Worm (Caenorhabditis elegans) whole organism, L4 larva: ENCODE measurements around the gene C18C4.7.

ENCODE experiments used
- F37D6.2 ChIP-seq: sonication (generic microtip); optimal IDR thresholded peaks from 2 replicates; lab custom pipeline; 2016; ENCODE audit warnings: mild to moderate bottlenecking, missing genetic modification characterization, missing compliant biosample characterization
- F49E8.2 ChIP-seq: sonication (generic microtip); optimal IDR thresholded peaks from 2 replicates; lab custom pipeline; 2016; ENCODE audit warnings: missing compliant biosample characterization, mild to moderate bottlenecking, missing genetic modification characterization, borderline replicate concordance
- T26A8.4 ChIP-seq: fragments of 200-800 bp; sonication (Bioruptor generic); IDR thresholded peaks from 2 replicates; pipeline ENCODE4 v1.3.6; 2022; ENCODE audit warnings: missing genetic modification characterization, missing compliant biosample characterization
- ZK337.2 ChIP-seq: fragments of 200-800 bp; sonication (Bioruptor generic); IDR thresholded peaks from 2 replicates; pipeline ENCODE4 v1.3.6; 2022; ENCODE audit warnings: missing genetic modification reagents, missing genetic modification characterization, missing compliant biosample characterization
- ZK546.5 ChIP-seq, 2 experiments: sonication (generic microtip); optimal IDR thresholded peaks; 2 replicates each; lab custom pipeline; 2017; ENCODE audit warnings: missing biosample characterization in 2 of 2, missing genetic modification characterization in 2 of 2
- ama-1 ChIP-seq: fragments of 150-350 bp; optimal IDR thresholded peaks from 2 replicates; lab custom pipeline; 2014; ENCODE audit warnings: inconsistent platforms, mixed read lengths
- ceh-28 ChIP-seq: fragments of 150-350 bp; optimal IDR thresholded peaks from 2 replicates; lab custom pipeline; 2014; ENCODE audit warnings: missing biosample characterization, missing genetic modification reagents, missing genetic modification characterization
- ceh-32 ChIP-seq: sonication (generic microtip); optimal IDR thresholded peaks from 2 replicates; lab custom pipeline; 2016; ENCODE audit warnings: mild to moderate bottlenecking, missing genetic modification characterization, missing compliant biosample characterization; ENCODE audit not compliant: poor library complexity
- ceh-44 ChIP-seq: fragments of 200-800 bp; sonication (Bioruptor generic); IDR thresholded peaks from 2 replicates; pipeline ENCODE4 v1.3.6; 2022; ENCODE audit warnings: missing genetic modification reagents, missing genetic modification characterization, missing compliant biosample characterization
- daf-12 ChIP-seq: fragments of 150-350 bp; optimal IDR thresholded peaks from 2 replicates; lab custom pipeline; 2014; ENCODE audit warnings: missing biosample characterization, missing genetic modification reagents, missing genetic modification characterization
- daf-19 ChIP-seq: fragments of 200-800 bp; sonication (Bioruptor generic); conservative IDR thresholded peaks from 2 replicates; pipeline ENCODE4 v1.3.6; 2022; ENCODE audit warnings: missing genetic modification characterization, missing compliant biosample characterization
- dmd-6 ChIP-seq: fragments of 200-800 bp; sonication (Bioruptor generic); IDR thresholded peaks from 2 replicates; pipeline ENCODE4 v1.3.6; 2022; ENCODE audit warnings: missing genetic modification reagents, missing genetic modification characterization, missing compliant biosample characterization
- dmd-8 ChIP-seq: fragments of 200-800 bp; sonication (Bioruptor generic); IDR thresholded peaks from 2 replicates; pipeline ENCODE4 v1.3.6; 2022; ENCODE audit warnings: missing genetic modification characterization, missing compliant biosample characterization
- dmd-9 ChIP-seq: fragments of 200-800 bp; sonication (Bioruptor generic); IDR thresholded peaks from 2 replicates; pipeline ENCODE4 v1.3.6; 2022; ENCODE audit warnings: missing genetic modification reagents, missing genetic modification characterization, missing compliant biosample characterization
- duxl-1 ChIP-seq: sonication (generic microtip); optimal IDR thresholded peaks from 2 replicates; lab custom pipeline; 2016; ENCODE audit warnings: mild to moderate bottlenecking, missing genetic modification characterization, moderate library complexity, missing compliant biosample characterization; ENCODE audit not compliant: poor library complexity
- dve-1 ChIP-seq: sonication (generic microtip); optimal IDR thresholded peaks from 2 replicates; lab custom pipeline; 2017; ENCODE audit warnings: antibody characterized with exemption, mild to moderate bottlenecking, missing genetic modification characterization, missing compliant biosample characterization; ENCODE audit not compliant: insufficient read depth
- fkh-10 ChIP-seq: fragments of 150-350 bp; optimal IDR thresholded peaks from 2 replicates; lab custom pipeline; 2014; ENCODE audit warnings: missing biosample characterization, missing genetic modification reagents, missing genetic modification characterization
- hlh-30 ChIP-seq: sonication (generic microtip); optimal IDR thresholded peaks from 2 replicates; lab custom pipeline; 2017; ENCODE audit warnings: antibody characterized with exemption, mild to moderate bottlenecking, missing genetic modification characterization, missing compliant biosample characterization; ENCODE audit not compliant: insufficient read depth
- hmg-1.1 ChIP-seq: fragments of 200-800 bp; sonication (Bioruptor generic); IDR thresholded peaks from 2 replicates; pipeline ENCODE4 v1.3.6; 2022; ENCODE audit warnings: missing genetic modification reagents, missing genetic modification characterization, missing compliant biosample characterization
- lin-29 ChIP-seq: fragments of 200-800 bp; sonication (Bioruptor generic); IDR thresholded peaks from 2 replicates; pipeline ENCODE4 v1.3.6; 2022; ENCODE audit warnings: missing genetic modification reagents, missing genetic modification characterization, missing compliant biosample characterization
- lin-38 ChIP-seq: fragments of 200-800 bp; sonication (Bioruptor generic); IDR thresholded peaks from 2 replicates; pipeline ENCODE4 v1.3.6; 2022; ENCODE audit warnings: missing genetic modification reagents, missing genetic modification characterization, missing compliant biosample characterization
- madf-5 ChIP-seq, 2 experiments: fragments of 200-800 bp; sonication (Bioruptor generic); IDR thresholded peaks; 2 replicates each; pipeline ENCODE4 v1.3.6; 2022; ENCODE audit warnings: missing compliant biosample characterization in 2 of 2, missing genetic modification characterization in 2 of 2
- mxl-2 ChIP-seq: fragments of 200-800 bp; sonication (Bioruptor generic); conservative IDR thresholded peaks from 2 replicates; pipeline ENCODE4 v1.3.6; 2022; ENCODE audit warnings: missing genetic modification reagents, missing genetic modification characterization, missing compliant biosample characterization
- nhr-237 ChIP-seq: sonication (generic microtip); optimal IDR thresholded peaks from 2 replicates; lab custom pipeline; 2017; ENCODE audit warnings: missing biosample characterization, missing genetic modification characterization
- nhr-25 ChIP-seq: sonication (generic microtip); optimal IDR thresholded peaks from 2 replicates; lab custom pipeline; 2017; ENCODE audit warnings: missing genetic modification characterization, mild to moderate bottlenecking, missing compliant biosample characterization, antibody characterized with exemption, moderate library complexity, borderline replicate concordance; ENCODE audit not compliant: insufficient read depth
- nhr-28 ChIP-seq: fragments of 150-350 bp; optimal IDR thresholded peaks from 2 replicates; lab custom pipeline; 2014; ENCODE audit warnings: missing biosample characterization, missing genetic modification characterization
- nhr-41 ChIP-seq: fragments of 200-800 bp; sonication (Bioruptor generic); IDR thresholded peaks from 2 replicates; pipeline ENCODE4 v1.3.6; 2022; ENCODE audit warnings: missing genetic modification reagents, missing genetic modification characterization, missing compliant biosample characterization
- nhr-48 ChIP-seq: sonication (generic microtip); optimal IDR thresholded peaks from 2 replicates; lab custom pipeline; 2016; ENCODE audit warnings: mild to moderate bottlenecking, missing genetic modification characterization, missing compliant biosample characterization
- nhr-76 ChIP-seq: fragments of 150-350 bp; optimal IDR thresholded peaks from 2 replicates; lab custom pipeline; 2014; ENCODE audit warnings: missing biosample characterization, missing genetic modification characterization
- pqm-1 ChIP-seq: sonication (generic microtip); optimal IDR thresholded peaks from 2 replicates; lab custom pipeline; 2017; ENCODE audit warnings: missing biosample characterization, missing genetic modification characterization
- sdz-12 ChIP-seq: fragments of 200-800 bp; sonication (Bioruptor generic); optimal IDR thresholded peaks from 2 replicates; lab custom pipeline; 2018; ENCODE audit warnings: mild to moderate bottlenecking, missing genetic modification characterization, missing compliant biosample characterization
- skn-1 ChIP-seq: fragments of 150-350 bp; optimal IDR thresholded peaks from 2 replicates; lab custom pipeline; 2014; ENCODE audit warnings: missing biosample characterization, missing genetic modification characterization
- snpc-1.2 ChIP-seq: fragments of 200-800 bp; sonication (Bioruptor generic); IDR thresholded peaks from 2 replicates; pipeline ENCODE4 v1.3.6; 2022; ENCODE audit warnings: missing genetic modification reagents, missing genetic modification characterization, missing compliant biosample characterization
- tra-1 ChIP-seq: fragments of 200-800 bp; sonication (Bioruptor generic); IDR thresholded peaks from 2 replicates; pipeline ENCODE4 v1.3.6; 2022; ENCODE audit warnings: missing genetic modification reagents, missing genetic modification characterization, missing compliant biosample characterization
- vab-7 ChIP-seq: fragments of 200-800 bp; sonication (Bioruptor generic); IDR thresholded peaks from 2 replicates; pipeline ENCODE4 v1.3.6; 2022; ENCODE audit warnings: missing genetic modification reagents, missing genetic modification characterization, missing compliant biosample characterization
- zip-11 ChIP-seq: fragments of 200-800 bp; sonication (Bioruptor generic); IDR thresholded peaks from 2 replicates; pipeline ENCODE4 v1.3.6; 2022; ENCODE audit warnings: missing genetic modification characterization, missing compliant biosample characterization
- zip-2 ChIP-seq: fragments of 150-350 bp; optimal IDR thresholded peaks from 2 replicates; lab custom pipeline; 2014; ENCODE audit warnings: missing biosample characterization, missing genetic modification characterization

Gene C18C4.7

DNA sequence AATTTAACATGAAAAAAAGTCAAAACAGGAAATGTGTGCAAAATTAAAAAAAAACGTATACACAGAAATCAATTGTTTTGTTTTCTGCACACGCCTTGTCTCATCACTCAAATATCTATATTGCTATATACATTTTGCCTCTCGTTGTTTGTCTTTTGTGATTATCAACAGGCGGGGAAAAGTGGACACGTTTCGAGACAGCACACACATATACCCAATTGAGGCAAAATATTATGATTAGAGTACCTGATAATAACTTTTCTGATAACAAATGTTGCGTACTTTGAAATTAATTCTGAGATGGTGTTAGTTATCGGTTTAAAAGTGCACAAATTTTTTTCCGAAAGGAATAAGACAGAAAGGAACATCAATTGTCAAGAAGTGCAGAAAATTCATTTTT lies 7.1 kb downstream of the C18C4.7 start (continued):
- TF ChIP-seq vab-7 (no peak), F37D6.2 (no peak), fkh-10 (GFP tag; lab: Kevin White, UChicago) (no peak), nhr-76 (no peak), snpc-1.2 (GFP tag; lab: Robert Waterston, UW) (no peak), hlh-30 (tag; lab: Kevin White, UChicago) (peak; percentile 8), pqm-1 (peak; percentile 96), ZK337.2 (no peak), madf-5 (GFP tag; IDR thresholded peaks at IDR 0.05; lab: Robert Waterston, UW) (no peak), dmd-8 (GFP tag; lab: Robert Waterston, UW) (no peak), ceh-44 (GFP tag; lab: Robert Waterston, UW) (no peak), daf-19 (GFP tag; lab: Robert Waterston, UW) (no peak), tra-1 (GFP tag; lab: Robert Waterston, UW) (no peak)

DNA sequence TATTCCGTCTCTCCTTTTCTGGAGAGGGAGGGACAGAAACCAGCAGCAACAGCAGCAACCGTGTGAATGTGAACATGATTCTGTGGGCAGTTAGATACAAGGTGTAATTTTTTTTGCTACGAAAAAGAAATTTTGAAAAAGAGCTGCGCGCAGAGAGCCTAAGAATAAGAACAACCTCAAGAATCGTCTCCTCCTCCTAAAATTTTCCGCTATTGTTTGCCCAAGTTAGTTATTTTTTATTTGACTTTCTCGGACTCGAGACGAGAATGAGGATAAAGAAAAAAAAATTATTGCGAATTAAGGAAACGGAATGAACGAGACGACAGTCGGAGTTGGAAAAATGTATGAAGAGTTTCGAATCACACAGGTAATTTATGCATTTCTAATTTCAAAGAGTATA lies 8.4 kb downstream of the C18C4.7 start, which contains the start of gene glb-5:
glb-5 (plus strand) TSS at position 301 of the 400 bp plus-strand sequence.
- TF ChIP-seq dmd-6 (0 out of 2 replicates have a peak, but pooled peaks have one; percentile 4), lin-38 (GFP tag; lab: Robert Waterston, UW) (no peak)

DNA sequence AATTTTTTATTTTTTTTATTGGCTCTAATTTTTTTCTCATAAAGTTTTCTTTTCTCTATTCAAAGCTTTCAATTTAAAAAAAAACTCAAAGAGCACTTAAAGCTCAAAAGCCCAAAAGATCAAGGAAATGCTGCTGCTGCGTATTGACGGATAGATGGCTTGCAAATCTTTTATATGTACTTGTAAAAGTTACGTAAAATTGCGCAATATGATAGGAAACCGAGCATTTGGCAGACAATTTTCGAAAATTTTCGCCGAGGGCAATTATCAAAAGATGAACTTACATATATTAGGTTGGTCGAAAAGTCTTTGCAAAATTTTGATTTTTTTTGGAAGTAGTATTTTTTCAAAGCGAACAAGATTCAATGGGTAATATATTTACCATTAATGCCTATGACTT lies 18.5 kb downstream of the C18C4.7 start:
- TF ChIP-seq sdz-12 (no peak), zip-2 (tag; lab: Kevin White, UChicago) (peak; percentile 89)

DNA sequence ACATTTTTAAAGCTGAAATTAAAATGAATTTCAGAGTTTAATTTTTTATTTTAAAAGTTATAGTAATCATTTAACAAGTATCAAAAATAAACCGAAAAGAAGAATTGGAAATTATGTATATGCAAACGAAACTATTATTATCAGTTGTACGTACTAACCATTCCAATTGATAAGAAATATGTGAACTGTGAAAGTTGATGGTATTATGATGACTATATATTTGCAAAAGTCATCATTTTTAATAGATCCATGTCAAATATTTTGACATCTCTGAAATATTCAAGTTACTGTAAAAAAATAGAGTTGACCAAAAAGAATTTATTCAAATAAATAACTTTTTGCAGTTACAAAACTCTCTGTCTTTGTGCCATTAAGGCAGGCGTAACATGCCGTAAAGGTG lies 19.0 kb downstream of the C18C4.7 start, which contains the start of gene ugt-48:
ugt-48 (minus strand) TSS at position 12 of the 400 bp plus-strand sequence.
- TF ChIP-seq dmd-6 (no peak), dve-1 (tag; lab: Kevin White, UChicago) (no peak), nhr-41 (GFP tag; lab: Robert Waterston, UW) (no peak), nhr-237 (tag; lab: Kevin White, UChicago) (no peak), ama-1 (lab: Kevin White, UChicago) (no peak), skn-1 (no peak), nhr-25 (tag; lab: Kevin White, UChicago) (no peak), pqm-1 (peak; percentile 40), F49E8.2 (no peak), nhr-28 (tag; lab: Kevin White, UChicago) (peak; percentile 24), ceh-28 (tag; lab: Kevin White, UChicago) (no peak)

DNA sequence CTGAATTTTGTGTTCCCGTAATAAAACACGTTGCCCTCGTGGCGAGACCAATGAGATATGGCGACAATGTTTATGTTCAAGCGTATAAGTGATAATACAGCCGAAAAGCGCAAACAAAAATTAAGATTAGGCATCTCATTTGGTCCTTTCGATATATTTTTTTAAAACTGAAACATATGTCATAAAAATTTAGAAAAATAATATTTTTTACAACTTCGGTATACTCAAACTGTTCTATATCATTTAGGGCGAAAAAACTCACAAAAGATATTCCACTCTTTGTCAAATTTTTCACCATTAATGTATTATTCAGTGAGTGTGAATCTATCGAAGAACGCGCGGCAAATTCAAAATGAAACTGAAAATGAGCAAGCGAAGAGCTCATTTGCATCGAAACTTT lies 28.5 kb downstream of the C18C4.7 start, which contains the start of gene cft-1:
cft-1 (plus strand) TSS at position 301 of the 400 bp plus-strand sequence.
- TF ChIP-seq dmd-9 (GFP tag; lab: Robert Waterston, UW): no peak
- no peak for TF ChIP-seq zip-11
- TF ChIP-seq daf-19 (GFP tag; lab: Robert Waterston, UW): no peak
- no peak for TF ChIP-seq nhr-41 (GFP tag; lab: Robert Waterston, UW)
- no peak for TF ChIP-seq hmg-1.1 (GFP tag; lab: Robert Waterston, UW)
- TF ChIP-seq T26A8.4 (GFP tag; lab: Robert Waterston, UW): no peak
- no peak for TF ChIP-seq mxl-2 (GFP tag; lab: Robert Waterston, UW)
- TF ChIP-seq nhr-48: no peak
- TF ChIP-seq lin-38 (GFP tag; lab: Robert Waterston, UW): no peak
- TF ChIP-seq ceh-32 (tag; lab: Kevin White, UChicago): no peak
- TF ChIP-seq lin-29 (GFP tag; lab: Robert Waterston, UW): no peak
- no peak for TF ChIP-seq zip-2 (tag; lab: Kevin White, UChicago)
- no peak for TF ChIP-seq sdz-12
- no peak for TF ChIP-seq daf-12
- TF ChIP-seq tra-1 (GFP tag; lab: Robert Waterston, UW): no peak
- TF ChIP-seq F49E8.2: no peak
- TF ChIP-seq ZK546.5 (tag; optimal IDR thresholded peaks at IDR 0.05; lab: Kevin White, UChicago): no peak
- no peak for TF ChIP-seq duxl-1
